Worm (Caenorhabditis elegans): ENCODE measurements around the gene VM106R.1.

VM106R.1 gene

DNA sequence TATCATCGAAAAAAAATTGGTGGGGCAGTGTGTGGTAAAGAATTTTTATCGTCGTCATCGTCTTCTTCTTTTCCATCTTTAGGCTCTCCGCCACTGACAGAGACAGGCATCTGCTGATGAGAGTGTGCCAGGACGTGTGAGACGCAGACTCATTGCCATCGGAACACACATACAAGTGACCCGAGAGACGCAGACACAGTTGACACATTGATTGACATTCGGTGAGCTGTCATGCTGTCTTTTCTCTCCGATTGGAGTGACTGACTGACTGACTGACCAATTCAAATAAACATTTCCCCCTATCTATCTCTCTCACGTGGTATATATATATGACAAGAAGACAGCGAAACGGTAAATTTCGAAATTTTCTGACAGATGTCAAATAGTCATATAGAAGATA lies 22.1 kb upstream of the VM106R.1 start:
- TF ChIP-seq dao-5 (tag; optimal IDR thresholded peaks at IDR 0.05) (no peak), W03F9.2 (tag; optimal IDR thresholded peaks at IDR 0.05) (no peak), him-1 (tag; optimal IDR thresholded peaks at IDR 0.05) (no peak)

DNA sequence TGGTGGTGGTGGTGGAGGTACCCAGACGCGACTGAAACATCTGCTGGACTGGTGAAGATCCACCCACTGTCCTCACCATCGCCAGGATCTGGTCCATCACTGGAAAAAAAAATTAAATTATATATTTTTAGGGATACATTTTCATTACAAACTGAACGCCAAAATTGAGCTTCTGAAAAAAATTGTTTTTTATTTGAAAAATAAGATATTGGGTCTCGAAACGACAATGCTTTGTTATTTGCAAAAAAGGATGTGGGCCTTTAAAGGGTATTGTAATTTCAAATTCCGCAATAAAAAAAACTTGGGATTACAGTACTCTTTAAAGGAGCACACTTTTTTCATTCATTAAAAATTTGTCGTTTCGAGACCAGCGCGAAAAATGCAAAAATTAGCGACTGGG lies 20.9 kb upstream of the VM106R.1 start, which contains the start of gene M106.2:
TSS of gene M106.2 (minus strand) at position 101 of the 400 bp plus-strand sequence.
- TF ChIP-seq W03F9.2 (tag; optimal IDR thresholded peaks at IDR 0.05) (no peak), dao-5 (tag; optimal IDR thresholded peaks at IDR 0.05) (no peak), him-1 (tag; optimal IDR thresholded peaks at IDR 0.05) (no peak)

DNA sequence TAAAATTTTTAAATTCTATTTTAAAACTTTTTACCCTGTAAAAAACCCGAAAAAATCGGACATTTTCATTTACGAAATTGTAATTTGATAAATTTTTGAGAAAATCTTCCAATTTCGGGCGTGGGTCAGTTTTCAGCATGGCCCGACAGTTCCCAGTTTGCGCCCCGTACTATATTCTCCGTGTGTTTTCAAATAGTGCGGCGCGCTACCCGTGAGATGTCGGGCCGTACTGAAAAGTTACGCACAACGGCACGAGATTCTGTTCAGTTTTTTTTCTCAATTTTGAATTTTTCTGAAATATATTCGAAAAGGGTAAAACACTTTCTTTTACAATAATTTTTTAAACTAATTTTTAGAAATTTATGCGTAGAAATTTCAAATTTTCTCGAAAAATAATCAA lies 18.1 kb upstream of the VM106R.1 start:
- TF ChIP-seq W03F9.2 (tag; optimal IDR thresholded peaks at IDR 0.05) (no peak), dao-5 (tag; optimal IDR thresholded peaks at IDR 0.05) (no peak), him-1 (tag; optimal IDR thresholded peaks at IDR 0.05) (no peak)

- TF ChIP-seq W03F9.2 (tag; optimal IDR thresholded peaks at IDR 0.05) (no peak), dao-5 (tag; optimal IDR thresholded peaks at IDR 0.05) (no peak), him-1 (tag; optimal IDR thresholded peaks at IDR 0.05) (no peak)
Observed at ce11 chrII:10843527-10843926, 14.5 kb upstream of the VM106R.1 start, which contains the start of gene M106.8. Gene M106.8, minus strand, starts transcription at chrII:10843627.

DNA sequence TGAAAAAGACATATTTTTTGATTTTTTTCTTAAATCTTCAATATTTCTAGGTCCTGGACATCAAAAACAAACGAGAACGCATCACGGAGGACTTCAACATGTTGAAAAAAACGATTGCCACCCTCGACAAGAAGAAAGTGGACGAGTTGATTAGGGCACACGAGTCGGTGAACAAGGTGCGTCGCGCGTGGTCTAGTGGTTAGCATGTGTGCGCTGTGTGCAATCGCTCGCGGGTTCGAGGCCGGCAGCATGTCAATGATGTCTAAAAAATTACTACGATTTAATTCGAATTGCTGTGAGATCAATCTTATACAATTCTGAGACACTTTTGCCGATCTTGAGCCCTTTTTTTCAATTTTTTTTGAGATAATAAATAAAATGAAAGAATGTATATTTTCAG lies 11.1 kb upstream of the VM106R.1 start:
- TF ChIP-seq W03F9.2 (tag; optimal IDR thresholded peaks at IDR 0.05), result peak; percentile 57
- TF ChIP-seq him-1 (tag; optimal IDR thresholded peaks at IDR 0.05), result peak; percentile 95
- TF ChIP-seq dao-5 (tag; optimal IDR thresholded peaks at IDR 0.05), result peak; percentile 92

- TF ChIP-seq dao-5 (tag; optimal IDR thresholded peaks at IDR 0.05), result no peak
- TF ChIP-seq him-1 (tag; optimal IDR thresholded peaks at IDR 0.05), result no peak
Observed at ce11 chrII:10838550-10838949, 9.6 kb upstream of the VM106R.1 start.

ce11 chrII:10834717-10835116 lies 5.7 kb upstream of the VM106R.1 start:
- TF ChIP-seq dao-5 (tag; optimal IDR thresholded peaks at IDR 0.05), result no peak
- no peak for TF ChIP-seq him-1 (tag; optimal IDR thresholded peaks at IDR 0.05)
- TF ChIP-seq W03F9.2 (tag; optimal IDR thresholded peaks at IDR 0.05), result no peak

ce11 chrII:10829572-10829971 lies 591 bp upstream of the VM106R.1 start:
- TF ChIP-seq W03F9.2 (tag; optimal IDR thresholded peaks at IDR 0.05), result no peak
- no peak for TF ChIP-seq dao-5 (tag; optimal IDR thresholded peaks at IDR 0.05)
- TF ChIP-seq him-1 (tag; optimal IDR thresholded peaks at IDR 0.05), result no peak

- TF ChIP-seq W03F9.2 (tag; optimal IDR thresholded peaks at IDR 0.05) (peak; percentile 73), him-1 (tag; optimal IDR thresholded peaks at IDR 0.05) (no peak)
Observed at ce11 chrII:10824046-10824445, 4.9 kb downstream of the VM106R.1 start, which contains the start of the genes R06F6.12 and mix-1. Gene R06F6.12, minus strand, starts transcription at chrII:10824081. Gene mix-1, plus strand, starts transcription at chrII:10824246.

- TF ChIP-seq W03F9.2 (tag; optimal IDR thresholded peaks at IDR 0.05) (no peak), dao-5 (tag; optimal IDR thresholded peaks at IDR 0.05) (no peak), him-1 (tag; optimal IDR thresholded peaks at IDR 0.05) (no peak)
Observed at ce11 chrII:10820679-10821078, 8.3 kb downstream of the VM106R.1 start, which contains the start of gene ech-4. Gene ech-4, plus strand, starts transcription at chrII:10821031.

DNA sequence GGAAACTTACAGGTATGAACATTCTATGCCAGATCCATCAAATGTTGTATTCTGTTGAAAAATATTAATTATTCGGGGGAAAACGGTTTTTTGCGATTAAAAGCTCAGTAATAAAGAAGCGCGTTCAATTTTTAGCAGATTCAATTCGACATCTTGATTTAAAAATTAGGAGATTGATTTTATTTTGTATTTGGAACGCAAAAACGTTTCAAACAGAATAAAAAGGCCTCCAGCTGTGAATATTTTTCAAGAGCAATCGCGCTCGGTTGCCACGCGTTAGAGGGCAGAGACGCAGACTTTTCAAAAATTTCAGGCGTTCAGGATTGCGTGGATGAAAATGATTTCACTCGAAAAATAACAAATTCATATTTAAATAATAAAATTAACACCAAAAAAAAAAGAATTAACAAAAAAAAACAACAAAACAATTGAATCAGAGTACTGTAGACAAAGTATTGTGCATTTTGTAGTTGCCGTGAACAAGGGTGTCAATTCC lies 9.0 kb downstream of the VM106R.1 start, which contains the start of gene R06F6.8:
TSS of gene R06F6.8 (minus strand) at position 51 of the 496 bp plus-strand sequence.
- TF ChIP-seq dao-5 (tag; optimal IDR thresholded peaks at IDR 0.05) (no peak), him-1 (tag; optimal IDR thresholded peaks at IDR 0.05) (no peak), W03F9.2 (tag; optimal IDR thresholded peaks at IDR 0.05) (no peak)

- TF ChIP-seq dao-5 (tag; optimal IDR thresholded peaks at IDR 0.05) (no peak), him-1 (tag; optimal IDR thresholded peaks at IDR 0.05) (no peak), W03F9.2 (tag; optimal IDR thresholded peaks at IDR 0.05) (no peak)
Observed at ce11 chrII:10810690-10811089, 18.3 kb downstream of the VM106R.1 start, which contains the start of gene msrp-7. Gene msrp-7, plus strand, starts transcription at chrII:10810990.

DNA sequence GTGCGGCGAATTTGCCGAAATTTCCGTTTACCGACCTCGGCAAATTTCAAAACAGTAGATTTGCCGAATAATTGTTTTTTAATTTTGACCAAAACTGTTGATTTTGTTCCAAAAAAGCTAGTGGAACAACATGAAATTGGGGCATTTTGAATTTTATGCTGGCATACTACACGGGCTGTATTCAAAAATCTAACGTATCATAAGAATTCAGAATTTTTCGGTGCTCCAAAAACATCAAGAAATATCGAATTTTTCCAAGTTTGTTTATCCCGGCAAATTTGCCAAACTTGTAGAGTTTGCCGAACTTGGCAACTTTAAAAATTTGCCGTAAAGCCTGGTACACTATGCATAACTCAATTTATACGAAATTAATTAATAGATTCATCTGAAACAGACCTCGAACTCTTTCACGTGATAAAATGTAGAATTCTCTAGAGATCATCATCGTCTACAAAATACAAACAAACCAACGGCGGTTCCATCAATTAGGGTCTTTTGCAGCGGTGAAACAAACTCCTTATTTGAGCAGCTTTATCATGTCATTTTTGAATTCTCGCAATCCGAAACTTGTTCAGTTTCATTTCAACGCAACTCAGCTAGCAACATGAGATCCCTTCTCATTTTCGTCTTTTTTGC lies 20.2 kb downstream of the VM106R.1 start, which contains the start of gene R06F6.14:
TSS of gene R06F6.14 (plus strand) at position 586 of the 636 bp plus-strand sequence.
- TF ChIP-seq him-1 (tag; optimal IDR thresholded peaks at IDR 0.05) (no peak), W03F9.2 (tag; optimal IDR thresholded peaks at IDR 0.05) (no peak), dao-5 (tag; optimal IDR thresholded peaks at IDR 0.05) (no peak)

ce11 chrII:10805437-10805836 lies 23.5 kb downstream of the VM106R.1 start, which contains the start of gene ceh-62:
Gene ceh-62, plus strand, starts transcription at chrII:10805737.
- TF ChIP-seq W03F9.2 (tag; optimal IDR thresholded peaks at IDR 0.05), result no peak
- no peak for TF ChIP-seq dao-5 (tag; optimal IDR thresholded peaks at IDR 0.05)
- no peak for TF ChIP-seq him-1 (tag; optimal IDR thresholded peaks at IDR 0.05)
